Worm (Caenorhabditis elegans) whole organism, L4/young adult: ENCODE data around the gene ugt-24.
"Not testable (repeated sequence)": the region's sequence is repeated elsewhere in the genome, so short reads cannot be mapped to it uniquely, and the experiment has no call there.

Experiments
- W03F9.2 ChIP-seq: fragments of 150-350 bp; optimal IDR thresholded peaks from 2 replicates; lab custom pipeline; 2014; ENCODE audit warnings: missing biosample characterization, missing genetic modification characterization
- dao-5 ChIP-seq: sonication (generic microtip); optimal IDR thresholded peaks from 2 replicates; lab custom pipeline; 2016; ENCODE audit warnings: missing genotype, missing genetic modification characterization, moderate library complexity, missing compliant biosample characterization
- him-1 ChIP-seq: sonication (generic microtip); optimal IDR thresholded peaks from 2 replicates; lab custom pipeline; 2016; ENCODE audit warnings: missing genotype, missing genetic modification reagents, missing genetic modification characterization, missing compliant biosample characterization

Gene ugt-24

ce11 chrIV:6210574-6210973 is at the start of gene ugt-24, which contains the start of gene C49A9.6:
TSS of gene ugt-24 (minus strand) at chrIV:6210720.
TSS of gene C49A9.6 (plus strand) at chrIV:6210936.
- no peak for TF ChIP-seq W03F9.2 (tag; lab: Kevin White, UChicago)

DNA sequence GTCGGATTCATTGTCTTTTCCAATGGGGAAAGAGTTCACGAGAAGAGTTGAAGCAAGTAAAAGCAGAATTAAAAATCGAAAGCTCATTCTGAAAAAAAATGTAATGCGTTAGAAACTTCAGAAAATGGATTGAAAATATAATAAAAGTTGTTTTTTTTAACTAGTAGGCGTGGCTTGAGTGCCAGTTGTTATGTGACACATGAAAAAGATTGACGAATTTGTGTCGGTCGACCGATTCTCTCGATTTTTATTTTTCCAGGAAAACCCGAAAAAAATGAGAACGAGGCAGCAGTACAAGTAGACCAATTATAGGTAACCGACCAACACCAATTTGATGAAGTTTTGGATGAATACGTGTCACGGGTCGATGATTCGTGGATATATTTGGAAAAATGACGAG is 49.2 kb upstream of the ugt-24 start, which contains the start of gene nlp-16:
Gene nlp-16, minus strand, starts transcription at position 101 of the 400 bp plus-strand sequence.
- TF ChIP-seq him-1 = no peak
- no peak for TF ChIP-seq dao-5
- TF ChIP-seq W03F9.2 (tag; lab: Kevin White, UChicago) = no peak

DNA sequence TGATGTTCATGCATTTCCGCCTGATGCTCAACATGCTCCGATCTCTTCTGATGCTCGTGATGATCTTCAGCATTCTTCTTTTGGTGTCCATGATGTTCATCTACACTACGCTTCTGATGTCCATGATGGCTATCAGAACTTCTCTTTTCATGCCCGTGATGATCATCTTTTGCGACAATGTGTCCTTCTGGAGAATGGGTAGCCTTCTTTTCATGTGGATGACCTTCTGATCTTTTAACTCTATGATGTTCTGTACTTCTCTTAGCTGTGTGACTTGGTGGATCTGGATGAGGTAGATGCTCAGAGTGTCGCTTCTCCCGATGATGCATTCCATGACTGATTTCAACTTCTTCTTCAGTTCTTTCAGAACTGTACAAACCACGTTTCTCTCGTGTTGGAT is 48.4 kb upstream of the ugt-24 start:
- TF ChIP-seq him-1 (no peak), dao-5 (no peak), W03F9.2 (tag; lab: Kevin White, UChicago) (no peak)

- TF ChIP-seq dao-5 = no peak
These were observed 44.1 kb upstream of the ugt-24 start, which contains the start of gene T13A10.64 for ce11 chrIV:6254635-6255034. TSS of gene T13A10.64 (plus strand) at chrIV:6254935.

DNA sequence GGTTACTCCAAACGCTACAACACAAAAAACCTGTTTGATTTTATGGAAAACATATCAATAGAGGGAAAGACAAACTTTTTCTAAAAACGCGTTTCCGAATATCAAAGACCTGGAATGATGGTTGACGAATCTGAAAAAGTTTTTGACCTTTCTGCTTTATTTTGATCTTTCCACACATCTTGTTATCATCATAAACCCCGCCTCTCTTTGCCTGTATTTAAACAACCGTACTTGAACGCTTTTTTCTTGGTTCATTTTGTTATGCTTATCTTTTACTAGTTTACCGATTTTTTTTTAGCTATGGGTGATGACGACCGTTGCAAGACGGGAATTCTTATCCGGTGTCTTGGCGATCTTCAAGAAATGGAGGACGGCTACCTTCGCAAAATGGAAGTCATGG is 42.5 kb upstream of the ugt-24 start, which contains the start of gene T13A10.2:
Gene T13A10.2, plus strand, starts transcription at position 301 of the 400 bp plus-strand sequence.
- not testable (repeated sequence) for TF ChIP-seq dao-5; him-1; W03F9.2 (tag; lab: Kevin White, UChicago)

ce11 chrIV:6249591-6249990 is 39.1 kb upstream of the ugt-24 start, which contains the start of gene F58F9.1:
TSS of gene F58F9.1 (plus strand) at chrIV:6249841.
- TF ChIP-seq W03F9.2 (tag; lab: Kevin White, UChicago) (no peak), him-1 (no peak), dao-5 (no peak)

ce11 chrIV:6248486-6248885 is 38.0 kb upstream of the ugt-24 start, which contains the start of gene acox-3:
TSS of gene acox-3 (minus strand) at chrIV:6248492.
- TF ChIP-seq W03F9.2 (tag; lab: Kevin White, UChicago) (no peak), dao-5 (no peak), him-1 (no peak)

DNA sequence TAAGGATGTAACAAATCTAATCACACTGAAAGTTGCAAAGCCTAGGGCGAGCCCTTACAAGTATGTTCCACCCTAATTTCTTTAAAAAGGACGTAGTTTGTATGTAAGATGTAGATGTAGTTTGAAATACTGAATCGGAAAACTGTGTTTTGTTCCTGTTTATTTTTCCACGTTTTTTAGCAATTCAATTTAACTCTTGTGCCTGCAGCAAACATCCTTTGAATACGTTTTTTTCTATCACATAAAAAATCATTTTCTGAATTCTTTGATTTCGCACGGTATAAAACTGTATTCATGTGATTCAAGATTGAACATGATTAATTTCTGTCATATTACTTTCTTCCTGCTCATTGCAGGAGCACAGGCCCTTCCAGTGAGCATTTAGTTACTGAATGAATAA is 29.5 kb upstream of the ugt-24 start, which contains the start of gene F58F9.9:
Gene F58F9.9, plus strand, starts transcription at position 301 of the 400 bp plus-strand sequence.
- TF ChIP-seq W03F9.2 (tag; lab: Kevin White, UChicago) (no peak), him-1 (no peak), dao-5 (no peak)

- TF ChIP-seq dao-5 (no peak), W03F9.2 (tag; lab: Kevin White, UChicago) (no peak), him-1 (no peak)
These were observed 27.1 kb upstream of the ugt-24 start, which contains the start of the genes F58F9.6 and F58F9.8 for ce11 chrIV:6237508-6238227. TSS of gene F58F9.6 (minus strand) at chrIV:6237608. TSS of gene F58F9.8 (plus strand) at chrIV:6238177.

DNA sequence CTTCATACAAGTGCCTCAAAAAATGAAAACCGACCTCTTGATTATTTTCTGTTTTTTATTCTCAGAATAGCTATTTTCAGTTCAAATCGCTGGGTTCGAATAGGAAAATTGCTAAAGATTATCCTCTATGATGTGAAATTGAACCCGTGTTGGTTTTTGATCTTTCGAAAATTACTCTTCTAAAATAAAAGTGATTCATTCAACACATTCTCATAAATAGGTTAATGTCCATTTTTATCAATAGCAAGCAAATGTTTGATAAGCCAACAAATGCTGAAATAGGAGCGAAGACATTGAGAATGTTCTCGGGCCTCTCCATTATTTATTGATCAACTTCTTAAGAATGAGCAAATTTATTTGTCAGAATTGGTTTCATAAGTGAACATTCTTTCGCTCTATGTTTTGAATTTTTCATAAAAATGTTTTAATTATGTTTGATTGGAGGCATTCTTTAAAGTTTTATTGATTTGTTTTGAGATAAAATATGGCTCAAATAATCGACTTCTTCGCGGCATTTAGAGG is 22.3 kb upstream of the ugt-24 start, which contains the start of gene F58F9.3:
Gene F58F9.3, plus strand, starts transcription at position 472 of the 522 bp plus-strand sequence.
- no peak for TF ChIP-seq dao-5
- no peak for TF ChIP-seq W03F9.2 (tag; lab: Kevin White, UChicago)
- no peak for TF ChIP-seq him-1

ce11 chrIV:6230560-6231073 is 20.1 kb upstream of the ugt-24 start, which contains the start of gene F58F9.4:
TSS of gene F58F9.4 (plus strand) at chrIV:6231023.
- TF ChIP-seq dao-5 (no peak), him-1 (no peak), W03F9.2 (tag; lab: Kevin White, UChicago) (no peak)

DNA sequence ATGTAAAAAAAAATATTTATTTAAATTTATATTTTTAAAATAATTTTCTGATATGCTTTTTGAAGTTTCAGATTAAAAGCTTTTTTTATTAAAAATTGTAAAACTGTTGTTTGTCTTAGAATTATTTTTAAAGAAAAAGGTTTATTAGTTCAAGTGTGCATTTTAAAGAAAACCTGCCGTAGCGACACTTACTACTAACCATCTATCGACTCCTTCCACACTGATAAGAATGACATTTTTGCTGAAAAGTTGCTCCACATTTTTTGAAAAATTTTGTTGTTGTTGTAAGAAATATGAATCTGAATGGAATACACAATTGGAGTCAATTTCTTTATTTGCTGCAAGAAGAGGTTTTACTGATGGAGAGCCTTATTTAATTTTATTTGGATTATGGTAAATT is 17.5 kb upstream of the ugt-24 start, which contains the start of gene C49A9.1:
Gene C49A9.1, plus strand, starts transcription at position 217 of the 400 bp plus-strand sequence.
- no peak for TF ChIP-seq W03F9.2 (tag; lab: Kevin White, UChicago)
- no peak for TF ChIP-seq dao-5
- TF ChIP-seq him-1 = no peak

- no peak for TF ChIP-seq him-1
- TF ChIP-seq W03F9.2 (tag; lab: Kevin White, UChicago) = no peak
- no peak for TF ChIP-seq dao-5
These were observed 14.6 kb upstream of the ugt-24 start, which contains the start of gene C49A9.2 for ce11 chrIV:6225143-6225542. TSS of gene C49A9.2 (plus strand) at chrIV:6225443.

ce11 chrIV:6221878-6222277 is 11.4 kb upstream of the ugt-24 start, which contains the start of gene C49A9.3:
TSS of gene C49A9.3 (plus strand) at chrIV:6222089.
- TF ChIP-seq him-1 (no peak), dao-5 (no peak), W03F9.2 (tag; lab: Kevin White, UChicago) (no peak)
